Fruit fly (Drosophila melanogaster): Measurements from ENCODE around the gene CG6508.

The CG6508 gene

dm6 chr2L:10858064-10859047, 39.4 kb downstream of the CG6508 start, which contains the start of the genes aurB and Stam (continued):
- TF ChIP-seq gsb-n (tag; optimal IDR thresholded peaks at IDR 0.05) (peak; percentile 62), Pdp1 (GFP tag; optimal IDR thresholded peaks at IDR 0.05) (peak in 1 of 2 experiments; percentile 43), NfI (GFP tag; optimal IDR thresholded peaks at IDR 0.05) (peak; percentile 63), NFAT (GFP tag; IDR thresholded peaks at IDR 0.05) (peak; percentile 21; the same call in 1 of the 2 replicates), YL-1 (GFP tag; optimal IDR thresholded peaks at IDR 0.05) (peak; percentile 9), Drgx (GFP tag; IDR thresholded peaks at IDR 0.05) (0 out of 2 replicates have a peak, but pooled peaks have one; percentile 9), ato (GFP tag; IDR thresholded peaks at IDR 0.05; ENCODE audit: partially characterized antibody) (no peak), phol (tag; optimal IDR thresholded peaks at IDR 0.05) (peak; percentile 71), PHDP (tag; optimal IDR thresholded peaks at IDR 0.05) (peak; percentile 73), bcd (GFP tag; optimal IDR thresholded peaks at IDR 0.05) (peak; percentile 41), dysf (GFP tag; IDR thresholded peaks at IDR 0.05) (peak; percentile 35; the same call in 1 of the 3 replicates), CG17359 (tag; optimal IDR thresholded peaks at IDR 0.05) (peak; percentile 51), salm (tag; optimal IDR thresholded peaks at IDR 0.05) (peak; percentile 37), pnt (GFP tag; optimal IDR thresholded peaks at IDR 0.05) (no peak), Xbp1 (GFP tag; optimal IDR thresholded peaks at IDR 0.05) (peak; percentile 55), fd96Cb (tag; optimal IDR thresholded peaks at IDR 0.05) (peak; percentile 31), Meics (GFP tag; optimal IDR thresholded peaks at IDR 0.05) (peak; percentile 39), CG4820 (GFP tag; optimal IDR thresholded peaks at IDR 0.05) (no peak), Hr51 (GFP tag; optimal IDR thresholded peaks at IDR 0.05) (peak in 1 of 2 experiments; percentile 70), scrt (GFP tag; optimal IDR thresholded peaks at IDR 0.05) (peak; percentile 11), CG2712 (tag; optimal IDR thresholded peaks at IDR 0.05) (peak; percentile 78), Ssrp (tag; optimal IDR thresholded peaks at IDR 0.05) (peak; percentile 64), dmrt11E (tag; optimal IDR thresholded peaks at IDR 0.05) (peak; percentile 76), vvl (GFP tag; IDR thresholded peaks at IDR 0.05) (peak; percentile 71), trem (tag; optimal IDR thresholded peaks at IDR 0.05) (peak; percentile 36), CG5180 (GFP tag; optimal IDR thresholded peaks at IDR 0.05) (no peak), Dek (tag; optimal IDR thresholded peaks at IDR 0.05) (peak; percentile 57), Doc2 (GFP tag; IDR thresholded peaks at IDR 0.05) (no peak), Rfx (GFP tag; IDR thresholded peaks at IDR 0.05) (0 out of 2 replicates have a peak, but pooled peaks have one; percentile 43), corto (GFP tag; optimal IDR thresholded peaks at IDR 0.05) (no peak), Jarid2 (GFP tag; optimal IDR thresholded peaks at IDR 0.05) (no peak), Fer3 (tag; optimal IDR thresholded peaks at IDR 0.05) (peak; percentile 56), MBD-R2 (GFP tag; IDR thresholded peaks at IDR 0.05) (0 out of 2 replicates have a peak, but pooled peaks have one; percentile 27), E2f2 (GFP tag; IDR thresholded peaks at IDR 0.05) (peak; percentile 83), Sox100B (GFP tag; optimal IDR thresholded peaks at IDR 0.05) (peak; percentile 65), lbe (GFP tag; optimal IDR thresholded peaks at IDR 0.05) (peak; percentile 8), wdn (GFP tag; IDR thresholded peaks at IDR 0.05) (no peak), gcm (GFP tag; optimal IDR thresholded peaks at IDR 0.05) (peak; percentile 57), nmo (GFP tag; optimal IDR thresholded peaks at IDR 0.05) (peak; percentile 70), Fer1 (GFP tag; optimal IDR thresholded peaks at IDR 0.05) (peak; percentile 16), CG8765 (GFP tag; IDR thresholded peaks at IDR 0.05) (no peak), Nf-YB (GFP tag; optimal IDR thresholded peaks at IDR 0.05) (peak; percentile 28), CG13894 (tag; optimal IDR thresholded peaks at IDR 0.05) (peak; percentile 41), Hey (tag; optimal IDR thresholded peaks at IDR 0.05) (no peak), z (GFP tag; IDR thresholded peaks at IDR 0.05) (no peak), sqz (GFP tag; optimal IDR thresholded peaks at IDR 0.05) (peak; percentile 66), Nf-YC (tag; optimal IDR thresholded peaks at IDR 0.05) (peak; percentile 71)
